Fruit fly (Drosophila melanogaster) whole organism, larva: ENCODE measurements around the gene Sodh1.

ENCODE experiments used
- noc ChIP-seq: fragments of 200-800 bp; sonication (Bioruptor generic); optimal IDR thresholded peaks from 3 replicates; lab custom pipeline; 2019; ENCODE audit warnings: missing biosample characterization, mild to moderate bottlenecking, missing genetic modification characterization, moderate library complexity

Sodh1 gene

DNA sequence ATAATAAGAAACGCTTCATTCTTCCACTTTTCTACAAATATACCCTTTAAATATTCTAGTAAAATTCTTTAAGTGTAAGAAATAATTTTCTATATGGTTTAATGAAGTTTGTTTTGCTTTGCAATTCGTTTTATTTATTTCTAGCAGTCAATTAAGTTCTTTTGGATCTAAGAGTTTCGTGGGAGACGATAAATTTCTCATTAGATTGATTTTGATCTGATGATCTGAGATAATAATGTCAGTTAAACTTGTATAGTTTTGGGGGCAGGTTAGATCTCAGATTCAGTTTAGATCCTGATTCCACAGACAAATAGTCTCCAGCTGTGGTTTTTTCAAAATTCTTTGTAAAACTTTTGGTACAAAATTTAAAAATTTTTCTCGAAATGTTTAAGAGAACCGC, 6.9 kb downstream of the Sodh1 start, which contains the start of gene dj:
Gene dj, plus strand, starts transcription at position 301 of the 400 bp plus-strand sequence.
- no peak for TF ChIP-seq noc (tag; lab: Kevin White, UChicago)

DNA sequence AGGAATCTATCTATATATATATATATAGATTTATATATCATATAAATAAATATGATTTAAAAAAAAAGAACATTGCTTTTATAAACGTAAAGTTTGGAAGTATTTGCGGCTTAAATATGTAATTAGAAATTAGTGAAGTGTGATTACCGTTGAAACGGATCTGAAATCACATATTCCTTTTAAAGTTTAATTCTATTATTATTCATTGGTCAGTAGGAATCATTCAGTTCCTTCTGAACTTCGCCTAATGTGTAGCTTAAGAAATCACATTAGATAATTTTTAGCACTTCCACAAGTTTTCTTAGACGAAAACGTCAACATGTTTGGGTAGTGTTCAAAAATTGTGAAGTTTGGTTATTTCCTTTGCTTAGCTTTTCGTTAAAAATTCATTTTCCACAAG, 8.3 kb downstream of the Sodh1 start, which contains the start of gene djl:
Gene djl, plus strand, starts transcription at position 301 of the 400 bp plus-strand sequence.
- TF ChIP-seq noc (tag; lab: Kevin White, UChicago): no peak

DNA sequence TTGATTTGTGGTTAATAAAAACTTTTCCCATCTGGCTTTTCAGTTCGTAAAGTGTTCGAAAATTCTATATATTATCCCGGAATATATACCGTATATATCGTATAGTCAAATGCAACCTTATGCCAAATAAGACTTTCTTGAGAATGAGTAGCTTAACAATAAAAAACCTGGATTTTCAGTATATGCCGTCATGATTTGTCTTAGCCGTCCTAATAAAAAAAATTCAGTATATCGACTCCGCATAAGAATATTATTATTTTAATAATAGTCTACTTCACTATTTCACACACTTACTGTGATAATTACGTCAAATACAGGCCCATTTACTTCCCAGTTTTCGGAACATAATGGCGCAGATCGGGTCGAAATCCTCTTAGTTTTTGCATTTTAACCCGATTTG, 9.7 kb downstream of the Sodh1 start, which contains the start of gene Mst84B:
Gene Mst84B, plus strand, starts transcription at position 301 of the 400 bp plus-strand sequence.
- TF ChIP-seq noc (tag; lab: Kevin White, UChicago): no peak

DNA sequence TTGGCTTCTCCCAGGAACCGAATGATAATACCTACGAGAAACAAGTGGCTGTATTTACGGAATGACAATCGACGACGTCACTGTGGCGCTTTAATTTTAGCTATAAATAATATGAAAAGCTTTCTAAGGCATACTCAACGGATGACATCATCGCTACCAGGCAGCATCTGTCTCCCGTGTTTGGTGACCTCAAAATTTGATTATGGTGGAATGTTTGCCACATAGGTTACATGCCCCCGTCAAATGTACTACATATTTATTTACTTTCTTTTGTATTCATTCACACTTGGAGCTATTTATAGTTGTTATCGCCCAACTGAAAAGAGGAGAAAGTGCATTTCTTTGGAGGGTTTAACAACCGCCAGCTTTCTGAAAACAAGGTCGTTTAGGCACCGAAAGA, 14.1 kb downstream of the Sodh1 start:
- TF ChIP-seq noc (tag; lab: Kevin White, UChicago): no peak

DNA sequence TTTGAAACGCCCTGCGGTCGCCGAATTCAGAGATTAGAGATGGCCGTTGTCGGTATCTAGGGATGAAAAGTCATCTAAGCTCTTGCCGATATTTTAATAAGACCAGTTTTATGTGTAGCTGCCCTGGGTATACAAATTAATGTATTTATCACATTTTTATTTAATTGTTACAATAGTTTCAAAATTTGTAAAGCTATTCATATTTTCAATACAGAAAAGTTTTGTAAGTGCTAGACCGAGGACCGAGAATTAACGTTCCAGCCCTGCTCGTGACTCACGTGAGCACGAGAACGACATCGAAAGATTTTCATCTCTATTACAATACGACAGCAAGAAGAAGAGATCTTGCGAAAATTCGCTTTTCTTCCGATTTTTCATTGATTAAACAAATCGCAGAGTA, 15.0 kb downstream of the Sodh1 start, which contains the start of the genes CG1105 and CG1965:
Gene CG1105, minus strand, starts transcription at position 45 of the 400 bp plus-strand sequence.
Gene CG1965, plus strand, starts transcription at position 310 of the 400 bp plus-strand sequence.
- TF ChIP-seq noc (tag; lab: Kevin White, UChicago): peak; percentile 81

DNA sequence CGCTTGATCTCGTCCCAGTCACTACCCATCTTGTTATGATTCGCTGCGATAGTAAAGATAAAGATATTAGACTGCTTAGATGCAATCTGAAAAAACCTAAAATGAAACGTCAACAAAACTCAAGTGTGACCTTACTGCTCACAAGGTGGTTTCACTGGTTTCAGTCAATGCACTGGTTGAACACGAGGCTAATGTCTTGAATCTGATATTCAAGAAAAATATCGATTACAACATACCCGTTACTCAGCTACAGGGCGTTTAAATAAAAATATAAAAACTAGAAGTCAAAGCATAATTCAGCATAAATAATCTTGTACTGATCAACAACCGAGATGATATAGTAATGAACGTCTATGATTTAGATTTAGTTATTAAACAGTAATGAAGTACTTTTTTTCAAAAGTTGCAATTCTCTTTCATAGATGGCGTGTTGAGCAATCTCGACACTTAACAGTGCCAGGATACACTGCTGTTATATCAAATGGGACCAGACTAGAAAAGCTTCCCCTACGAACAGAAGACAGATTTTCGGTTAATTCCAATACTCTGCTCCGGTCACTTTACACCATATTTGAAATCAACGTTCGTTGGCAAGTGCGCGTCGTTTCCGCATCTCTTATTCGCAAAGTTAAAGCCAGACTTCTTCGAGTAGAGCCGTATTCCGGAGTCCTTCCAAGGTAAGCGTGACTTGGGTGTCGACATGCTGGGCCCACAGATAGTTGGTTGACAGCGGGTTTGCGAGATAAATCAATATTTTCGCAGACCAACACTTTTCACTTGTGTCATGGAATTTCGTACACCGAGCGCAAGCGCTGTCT, 22.4 kb downstream of the Sodh1 start, which contains the start of the genes Ufl1 and CG1943:
Gene Ufl1, minus strand, starts transcription at position 156 of the 818 bp plus-strand sequence.
Gene CG1943, plus strand, starts transcription at position 563 of the 818 bp plus-strand sequence.
- no peak for TF ChIP-seq noc (tag; lab: Kevin White, UChicago)

DNA sequence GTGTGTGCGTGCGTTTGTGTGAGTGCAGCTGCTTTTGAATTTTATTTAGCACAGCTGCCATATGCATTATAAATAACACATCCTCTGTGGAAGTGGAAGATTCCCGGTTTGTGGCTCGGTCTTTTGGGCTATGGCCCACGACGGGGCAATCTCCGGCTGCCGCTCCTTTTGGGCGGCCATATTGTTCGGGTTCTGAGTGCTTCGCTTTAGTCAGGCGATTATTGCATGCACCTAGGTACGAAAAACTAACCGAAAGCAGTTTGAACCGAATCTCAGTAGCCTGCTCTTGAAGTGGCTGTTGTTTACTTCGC, 22.9 kb downstream of the Sodh1 start:
- no peak for TF ChIP-seq noc (tag; lab: Kevin White, UChicago)

DNA sequence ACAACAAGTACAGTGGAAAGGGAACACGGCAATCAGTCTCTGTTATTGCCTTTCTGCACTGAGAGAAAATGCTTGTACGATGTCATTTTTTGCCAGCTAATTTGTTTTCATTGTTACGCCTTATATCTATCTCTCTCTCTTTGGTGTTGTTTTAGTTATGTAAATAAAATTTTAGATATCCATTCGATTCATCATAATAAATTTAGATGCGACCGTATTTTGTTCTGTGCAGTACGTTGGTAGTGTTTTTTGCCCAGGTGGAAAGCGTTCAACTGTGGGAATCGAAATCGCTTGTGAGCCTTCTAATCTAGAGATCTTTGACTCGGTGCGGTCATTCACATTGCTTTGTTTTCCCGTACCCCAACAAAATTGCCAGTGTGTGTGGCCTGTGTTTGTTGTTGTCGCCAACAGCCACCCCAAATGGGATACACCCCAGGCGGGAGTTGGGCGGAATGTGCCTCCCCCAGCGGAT, 23.6 kb downstream of the Sodh1 start:
- peak; percentile 92 for TF ChIP-seq noc (tag; lab: Kevin White, UChicago)

DNA sequence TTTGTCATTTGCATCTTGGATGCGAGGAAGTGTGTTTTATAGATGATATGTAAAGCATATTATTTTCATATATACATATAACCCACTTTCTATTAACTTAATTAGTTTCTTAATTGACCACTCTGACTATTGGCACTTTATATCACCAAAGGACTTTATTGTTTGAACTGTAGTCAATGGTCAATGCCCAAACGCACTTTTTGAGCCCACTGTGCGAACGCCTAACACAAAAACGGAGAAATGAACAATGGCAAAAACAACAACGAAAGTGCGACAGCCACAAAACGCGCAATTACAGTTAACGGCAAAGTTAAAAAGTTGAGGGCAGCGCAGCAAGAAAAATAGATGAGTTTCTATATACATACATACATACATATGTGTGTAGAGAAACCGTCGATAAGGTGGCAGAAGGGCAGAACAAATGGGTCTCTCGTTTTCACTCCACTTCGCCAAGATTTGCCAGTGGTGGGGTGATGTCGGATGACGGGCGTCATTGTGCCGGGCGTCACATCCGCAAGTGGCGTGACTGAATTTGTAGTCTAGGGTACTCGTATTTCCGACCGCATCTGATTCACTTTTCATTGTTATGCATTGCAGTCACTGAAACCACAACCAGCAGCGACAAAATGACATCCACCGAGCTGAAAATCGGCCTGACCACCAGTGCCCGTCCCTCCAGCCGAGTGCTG, 24.3 kb downstream of the Sodh1 start:
- TF ChIP-seq noc (tag; lab: Kevin White, UChicago): no peak

DNA sequence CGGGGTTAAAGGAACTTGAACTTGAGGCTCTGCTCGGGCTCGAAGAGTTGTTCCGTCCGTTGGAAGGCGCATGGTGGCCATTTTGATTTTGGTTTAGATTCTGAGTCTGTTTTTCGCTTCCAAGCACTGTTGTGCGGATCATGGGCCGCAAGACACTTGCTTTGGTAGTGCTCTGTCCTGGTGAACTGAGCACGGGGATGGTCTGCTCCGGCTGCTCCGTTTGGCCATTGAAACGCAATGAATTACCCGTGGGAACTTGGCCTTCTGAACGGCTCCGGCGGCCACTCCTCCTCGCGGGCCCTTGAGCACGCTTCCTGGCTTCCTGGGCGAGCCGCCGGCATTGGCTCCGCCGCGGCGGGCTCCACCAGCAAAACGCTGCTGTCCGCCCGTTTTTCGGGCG, 27.6 kb downstream of the Sodh1 start:
- TF ChIP-seq noc (tag; lab: Kevin White, UChicago): no peak

DNA sequence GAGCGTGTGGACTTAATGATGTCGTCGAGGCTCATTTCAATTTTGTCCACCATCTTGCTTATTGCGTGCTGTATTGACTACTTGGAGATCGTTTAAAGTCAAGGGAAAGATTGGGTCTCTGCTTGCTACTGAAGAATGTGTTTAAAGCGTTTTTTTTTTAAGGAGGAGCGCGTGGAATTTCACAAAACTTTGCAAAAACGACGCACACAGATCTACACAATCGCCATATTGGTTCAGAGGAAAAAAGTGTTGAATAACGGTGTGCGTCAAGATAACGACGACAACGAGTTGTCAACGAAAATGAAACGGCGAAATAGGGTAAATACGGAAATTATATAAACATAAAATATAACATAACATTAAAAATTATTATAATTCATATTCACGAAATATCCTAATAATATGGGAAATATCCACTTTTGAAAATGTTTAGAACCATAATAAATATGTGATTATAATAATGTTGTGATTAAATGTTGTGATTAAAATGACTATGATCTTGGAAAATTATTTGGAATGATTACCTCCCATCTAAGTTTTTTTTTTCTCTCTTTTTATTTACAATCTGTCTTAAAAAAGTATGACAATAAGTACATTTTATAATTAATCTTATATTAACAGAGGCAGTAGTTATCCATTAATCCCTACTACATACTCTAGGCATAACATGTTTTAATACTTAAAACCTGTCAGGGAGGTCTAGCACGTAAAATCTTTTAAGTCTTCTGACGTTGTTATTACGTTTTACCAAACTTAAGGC, 28.2 kb downstream of the Sodh1 start, which contains the start of gene Ref1:
Gene Ref1, minus strand, starts transcription at position 231 of the 760 bp plus-strand sequence.
- no peak for TF ChIP-seq noc (tag; lab: Kevin White, UChicago)

DNA sequence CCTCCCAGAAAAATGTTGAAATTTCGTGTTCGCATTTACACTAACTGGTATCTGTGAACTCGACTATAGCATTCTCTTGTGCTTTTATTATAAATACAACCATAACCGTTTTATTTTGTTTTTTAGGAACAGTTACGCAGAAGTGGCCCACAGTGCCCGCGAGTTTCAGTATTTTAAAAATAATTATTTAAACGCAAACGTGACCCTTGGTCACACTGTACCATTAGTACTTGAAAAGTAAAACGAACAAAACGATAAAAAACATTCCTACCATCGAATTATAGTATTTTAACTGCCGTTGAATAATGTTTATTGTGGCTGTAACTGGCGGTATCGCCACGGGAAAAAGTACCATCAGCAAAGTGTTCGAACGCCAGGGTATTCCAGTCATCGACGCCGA, 29.8 kb downstream of the Sodh1 start, which contains the start of gene Dpck:
Gene Dpck, plus strand, starts transcription at position 211 of the 400 bp plus-strand sequence.
- TF ChIP-seq noc (tag; lab: Kevin White, UChicago): no peak

DNA sequence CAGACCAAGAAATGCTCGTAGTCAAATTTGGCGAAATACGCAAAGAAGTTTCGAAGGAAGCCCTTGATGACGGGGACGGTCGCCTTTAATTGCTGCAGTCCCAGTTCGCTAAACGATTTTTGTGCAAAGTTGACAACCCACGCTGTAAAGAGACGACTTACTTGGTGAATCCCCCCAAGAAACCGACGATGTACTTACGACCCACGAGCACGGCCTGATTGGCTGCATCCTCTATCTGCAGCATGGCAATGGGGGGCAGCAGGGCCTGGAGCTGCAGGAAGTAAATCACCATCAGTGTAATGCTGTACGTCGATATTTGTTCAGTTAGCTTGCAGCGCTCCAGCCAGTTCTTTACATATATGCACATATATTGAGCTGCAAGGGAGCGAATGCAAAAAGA, 31.6 kb downstream of the Sodh1 start:
- no peak for TF ChIP-seq noc (tag; lab: Kevin White, UChicago)

DNA sequence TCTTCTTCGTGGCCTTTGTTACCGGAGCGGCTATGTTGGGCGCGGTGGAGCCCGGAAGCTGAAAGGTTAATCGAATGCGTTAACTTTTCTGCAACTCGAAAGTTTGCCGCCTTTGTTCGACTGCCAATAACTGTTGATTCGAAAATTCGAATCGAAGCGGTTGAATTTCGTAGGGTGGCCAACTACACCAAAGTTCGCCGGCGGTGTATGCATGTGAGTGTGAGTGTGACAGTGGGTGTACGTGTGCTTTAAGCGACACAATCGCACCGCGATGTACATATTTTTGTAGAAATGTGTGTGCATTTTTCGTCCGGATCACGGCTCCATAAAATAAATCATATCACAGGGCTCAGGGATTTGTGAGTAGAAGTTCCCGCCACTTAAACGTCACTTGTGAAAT, 33.3 kb downstream of the Sodh1 start:
- no peak for TF ChIP-seq noc (tag; lab: Kevin White, UChicago)

DNA sequence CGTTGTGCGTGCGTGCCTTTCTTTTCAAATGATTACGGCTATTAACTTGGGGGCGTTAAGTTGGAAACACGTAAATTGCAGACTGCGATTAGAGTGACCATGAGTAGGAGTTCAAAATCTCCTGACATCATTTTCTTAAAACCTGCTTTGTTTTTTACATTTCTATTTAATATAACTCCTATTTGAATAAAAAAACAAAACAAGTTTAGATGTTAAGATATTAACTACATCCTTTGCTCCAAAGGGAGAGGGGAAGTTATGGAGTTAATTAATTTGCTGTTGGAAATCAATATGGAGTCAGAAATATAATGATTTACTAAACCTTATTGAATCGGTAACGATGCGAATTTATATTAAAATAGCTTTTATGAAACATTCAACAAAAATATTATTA, 33.8 kb downstream of the Sodh1 start, which contains the start of gene Tailor:
Gene Tailor, minus strand, starts transcription at position 101 of the 394 bp plus-strand sequence.
- TF ChIP-seq noc (tag; lab: Kevin White, UChicago): no peak
